Worm (Caenorhabditis elegans) whole organism, midembryonic: ENCODE data around the gene F39D8.3.

ENCODE experiments used
- T22C8.4 ChIP-seq: fragments of 200-800 bp; sonication (Bioruptor generic); IDR thresholded peaks from 2 replicates; pipeline ENCODE4 v1.3.6; 2022; ENCODE audit warnings: missing genetic modification characterization, missing compliant biosample characterization
- cog-1 ChIP-seq: sonication (generic microtip); optimal IDR thresholded peaks from 2 replicates; lab custom pipeline; 2016; ENCODE audit warnings: missing genetic modification characterization, missing compliant biosample characterization
- flt-1 ChIP-seq: fragments of 200-800 bp; sonication (Bioruptor generic); IDR thresholded peaks from 2 replicates; pipeline ENCODE4 v1.3.6; 2022; ENCODE audit warnings: missing genetic modification characterization, missing compliant biosample characterization
- klf-2 ChIP-seq: fragments of 200-800 bp; sonication (Bioruptor generic); conservative IDR thresholded peaks from 2 replicates; pipeline ENCODE4 v1.3.6; 2022; ENCODE audit warnings: missing genetic modification reagents, missing genetic modification characterization, missing compliant biosample characterization
- med-1 ChIP-seq: sonication (generic microtip); optimal IDR thresholded peaks from 2 replicates; lab custom pipeline; 2017; ENCODE audit warnings: missing genetic modification characterization, mild to moderate bottlenecking, missing compliant biosample characterization, antibody characterized with exemption, missing genetic modification reagents; ENCODE audit not compliant: insufficient read depth
- ref-1 ChIP-seq: fragments of 200-800 bp; sonication (Bioruptor generic); conservative IDR thresholded peaks from 2 replicates; pipeline ENCODE4 v1.3.6; 2022; ENCODE audit warnings: missing genetic modification reagents, missing genetic modification characterization, missing compliant biosample characterization
- tab-1 ChIP-seq: fragments of 200-800 bp; sonication (Bioruptor generic); IDR thresholded peaks from 2 replicates; pipeline ENCODE4 v1.3.6; 2022; ENCODE audit warnings: missing genetic modification characterization, missing compliant biosample characterization
- ztf-23 ChIP-seq: fragments of 200-800 bp; sonication (Bioruptor generic); IDR thresholded peaks from 2 replicates; pipeline ENCODE4 v1.3.6; 2022; ENCODE audit warnings: missing genetic modification reagents, missing genetic modification characterization, missing compliant biosample characterization
- ztf-29 ChIP-seq: fragments of 200-800 bp; sonication (Bioruptor generic); IDR thresholded peaks from 2 replicates; pipeline ENCODE4 v1.3.6; 2022; ENCODE audit warnings: missing genetic modification reagents, missing genetic modification characterization, missing compliant biosample characterization

The F39D8.3 gene

ce11 chrX:15381486-15381885 lies 39.3 kb upstream of the F39D8.3 start:
- TF ChIP-seq flt-1 (GFP tag; lab: Robert Waterston, UW) (no peak), tab-1 (GFP tag; lab: Robert Waterston, UW) (no peak), T22C8.4 (GFP tag; lab: Robert Waterston, UW) (no peak), cog-1 (no peak), ztf-23 (no peak), ztf-29 (GFP tag; lab: Robert Waterston, UW) (no peak), med-1 (GFP tag; lab: Kevin White, UChicago) (no peak), klf-2 (GFP tag; lab: Robert Waterston, UW) (no peak)

- TF ChIP-seq ref-1 (no peak), cog-1 (no peak)
These were observed 38.5 kb upstream of the F39D8.3 start for ce11 chrX:15382256-15382655.

ce11 chrX:15382914-15383313 lies 37.9 kb upstream of the F39D8.3 start:
- TF ChIP-seq cog-1 (no peak), flt-1 (GFP tag; lab: Robert Waterston, UW) (no peak), tab-1 (GFP tag; lab: Robert Waterston, UW) (no peak), klf-2 (GFP tag; lab: Robert Waterston, UW) (no peak)

- TF ChIP-seq ztf-23 (no peak), ref-1 (no peak), ztf-29 (GFP tag; lab: Robert Waterston, UW) (no peak), med-1 (GFP tag; lab: Kevin White, UChicago) (no peak), flt-1 (GFP tag; lab: Robert Waterston, UW) (no peak), klf-2 (GFP tag; lab: Robert Waterston, UW) (no peak), cog-1 (no peak), tab-1 (GFP tag; lab: Robert Waterston, UW) (no peak), T22C8.4 (GFP tag; lab: Robert Waterston, UW) (no peak)
These were observed 36.6 kb upstream of the F39D8.3 start for ce11 chrX:15384090-15384624.

ce11 chrX:15385379-15385778 lies 35.4 kb upstream of the F39D8.3 start:
- TF ChIP-seq ztf-29 (GFP tag; lab: Robert Waterston, UW) (no peak), ztf-23 (no peak), flt-1 (GFP tag; lab: Robert Waterston, UW) (no peak), ref-1 (no peak), T22C8.4 (GFP tag; lab: Robert Waterston, UW) (no peak), klf-2 (GFP tag; lab: Robert Waterston, UW) (no peak), tab-1 (GFP tag; lab: Robert Waterston, UW) (no peak), cog-1 (no peak), med-1 (GFP tag; lab: Kevin White, UChicago) (no peak)

ce11 chrX:15385807-15386349 lies 34.9 kb upstream of the F39D8.3 start:
- TF ChIP-seq T22C8.4 (GFP tag; lab: Robert Waterston, UW) = no peak
- no peak for TF ChIP-seq ztf-23
- TF ChIP-seq flt-1 (GFP tag; lab: Robert Waterston, UW) = no peak
- no peak for TF ChIP-seq klf-2 (GFP tag; lab: Robert Waterston, UW)
- no peak for TF ChIP-seq ref-1

ce11 chrX:15388259-15388658 lies 32.5 kb upstream of the F39D8.3 start:
- no peak for TF ChIP-seq cog-1
- no peak for TF ChIP-seq klf-2 (GFP tag; lab: Robert Waterston, UW)
- no peak for TF ChIP-seq tab-1 (GFP tag; lab: Robert Waterston, UW)

- no peak for TF ChIP-seq T22C8.4 (GFP tag; lab: Robert Waterston, UW)
- no peak for TF ChIP-seq cog-1
- no peak for TF ChIP-seq klf-2 (GFP tag; lab: Robert Waterston, UW)
- no peak for TF ChIP-seq tab-1 (GFP tag; lab: Robert Waterston, UW)
- no peak for TF ChIP-seq ref-1
- TF ChIP-seq ztf-29 (GFP tag; lab: Robert Waterston, UW) = no peak
- TF ChIP-seq ztf-23 = no peak
- no peak for TF ChIP-seq flt-1 (GFP tag; lab: Robert Waterston, UW)
- no peak for TF ChIP-seq med-1 (GFP tag; lab: Kevin White, UChicago)
These were observed 30.9 kb upstream of the F39D8.3 start for ce11 chrX:15389853-15390252.

- TF ChIP-seq ref-1 (no peak), cog-1 (no peak), T22C8.4 (GFP tag; lab: Robert Waterston, UW) (no peak), ztf-29 (GFP tag; lab: Robert Waterston, UW) (no peak), tab-1 (GFP tag; lab: Robert Waterston, UW) (no peak), flt-1 (GFP tag; lab: Robert Waterston, UW) (no peak), med-1 (GFP tag; lab: Kevin White, UChicago) (no peak), ztf-23 (no peak), klf-2 (GFP tag; lab: Robert Waterston, UW) (no peak)
These were observed 28.1 kb upstream of the F39D8.3 start for ce11 chrX:15392672-15393071.

- TF ChIP-seq cog-1 = no peak
- no peak for TF ChIP-seq med-1 (GFP tag; lab: Kevin White, UChicago)
- TF ChIP-seq tab-1 (GFP tag; lab: Robert Waterston, UW) = no peak
These were observed 25.0 kb upstream of the F39D8.3 start for ce11 chrX:15395723-15396122.

- TF ChIP-seq med-1 (GFP tag; lab: Kevin White, UChicago) = no peak
- no peak for TF ChIP-seq ref-1
- TF ChIP-seq ztf-23 = no peak
- TF ChIP-seq flt-1 (GFP tag; lab: Robert Waterston, UW) = no peak
- no peak for TF ChIP-seq cog-1
- no peak for TF ChIP-seq T22C8.4 (GFP tag; lab: Robert Waterston, UW)
- TF ChIP-seq klf-2 (GFP tag; lab: Robert Waterston, UW) = no peak
These were observed 13.1 kb upstream of the F39D8.3 start, which contains the start of gene psa-3 for ce11 chrX:15407631-15408030. Gene psa-3 (plus strand): TSS chrX:15407931.
